Fruit fly (Drosophila melanogaster): ENCODE data around the gene CG12355.

The CG12355 gene

DNA sequence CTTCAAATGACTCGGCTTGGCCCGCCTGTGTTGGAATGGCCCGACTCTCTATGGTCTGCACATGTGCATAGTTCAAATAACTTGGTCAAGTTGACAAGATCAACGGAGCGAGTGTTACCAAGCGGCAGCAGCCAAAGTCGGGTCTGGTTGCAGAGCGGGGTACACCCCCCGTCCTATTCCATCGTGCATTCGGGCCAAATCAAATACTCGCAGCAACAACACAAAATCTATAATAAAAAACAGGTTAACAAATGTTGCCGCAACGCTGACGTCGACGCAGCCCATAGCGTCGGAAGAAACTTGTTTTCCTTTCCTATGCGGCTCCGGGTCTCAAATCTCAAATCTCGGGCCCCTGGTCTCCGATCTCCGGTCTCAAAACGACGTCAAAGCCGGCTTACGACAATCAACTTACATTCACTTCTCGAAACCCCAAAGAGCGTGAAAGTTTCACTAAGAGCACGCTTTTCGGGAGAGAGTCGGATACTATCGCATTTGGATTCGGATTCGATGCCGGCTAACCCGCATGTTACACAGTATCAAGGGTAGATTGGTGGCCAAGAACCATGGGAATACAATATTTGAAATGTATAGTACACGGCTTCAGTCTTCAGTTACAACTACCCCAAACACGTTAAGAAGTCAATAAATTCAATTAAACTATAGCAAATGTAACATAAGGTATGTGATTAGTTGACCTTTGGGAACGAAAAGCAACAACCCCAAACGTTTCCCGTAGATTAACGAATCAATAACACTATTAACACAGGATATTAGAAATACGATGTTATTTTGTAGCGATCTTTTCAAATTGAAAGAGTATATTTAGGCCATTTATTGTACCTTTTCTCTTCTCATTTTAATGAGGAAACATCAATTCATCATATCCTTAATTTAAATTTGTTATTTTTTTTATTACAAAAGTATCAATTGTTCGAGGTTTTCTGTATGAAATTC lies 39.2 kb upstream of the CG12355 start (continued):
- TF ChIP-seq z (GFP tag; IDR thresholded peaks at IDR 0.05) (no peak), MBD-R2 (GFP tag; IDR thresholded peaks at IDR 0.05) (no peak), CG18262 (tag; optimal IDR thresholded peaks at IDR 0.05) (peak; percentile 85), sisA (GFP tag; IDR thresholded peaks at IDR 0.05) (peak; percentile 61), Camta (GFP tag; optimal IDR thresholded peaks at IDR 0.05) (peak; percentile 51), CG6175 (GFP tag; IDR thresholded peaks at IDR 0.05) (0 out of 3 replicates have a peak, but pooled peaks have one; percentile 14), cas (GFP tag; IDR thresholded peaks at IDR 0.05) (no peak), CG6254 (GFP tag; optimal IDR thresholded peaks at IDR 0.05) (no peak), CG12104 (GFP tag; optimal IDR thresholded peaks at IDR 0.05) (peak; percentile 30), Pdp1 (GFP tag; optimal IDR thresholded peaks at IDR 0.05) (peak; percentile 5 to 71), onecut (GFP tag; IDR thresholded peaks at IDR 0.05) (no peak), CG34376 (GFP tag; optimal IDR thresholded peaks at IDR 0.05) (no peak), repo (GFP tag; optimal IDR thresholded peaks at IDR 0.05) (no peak), CG9932 (GFP tag; IDR thresholded peaks at IDR 0.05) (peak; percentile 66), CG17912 (GFP tag; optimal IDR thresholded peaks at IDR 0.05) (no peak), CG14710 (tag; optimal IDR thresholded peaks at IDR 0.05) (peak; percentile 65), HLH54F (GFP tag; optimal IDR thresholded peaks at IDR 0.05) (peak; percentile 68), inv (GFP tag; IDR thresholded peaks at IDR 0.05; ENCODE audit: partially characterized antibody) (no peak), shn (GFP tag; optimal IDR thresholded peaks at IDR 0.05) (peak; percentile 48), CG18764 (GFP tag; optimal IDR thresholded peaks at IDR 0.05) (no peak), E2f2 (GFP tag; IDR thresholded peaks at IDR 0.05) (no peak), CG4854 (GFP tag; optimal IDR thresholded peaks at IDR 0.05) (no peak), CG14860 (GFP tag; IDR thresholded peaks at IDR 0.05; ENCODE audit: partially characterized antibody) (no peak), CG13287 (GFP tag; IDR thresholded peaks at IDR 0.05; ENCODE audit: partially characterized antibody) (no peak), croc (GFP tag; conservative IDR thresholded peaks at IDR 0.05) (no peak), CG2199 (GFP tag; IDR thresholded peaks at IDR 0.05) (peak; percentile 10; the same call in 1 of the 3 replicates), CG43689 (GFP tag; IDR thresholded peaks at IDR 0.05) (no peak), sens (GFP tag) (peak; percentile 94), Lhr (GFP tag; optimal IDR thresholded peaks at IDR 0.05) (peak; percentile 26), emc (GFP tag; optimal IDR thresholded peaks at IDR 0.05) (no peak), Stat92E (GFP tag; optimal IDR thresholded peaks at IDR 0.05) (no peak), bowl (GFP tag; IDR thresholded peaks at IDR 0.05) (no peak), ac (GFP tag; optimal IDR thresholded peaks at IDR 0.05) (no peak), gt (GFP tag; IDR thresholded peaks at IDR 0.05) (no peak), CG16813 (GFP tag; IDR thresholded peaks at IDR 0.05; ENCODE audit: partially characterized antibody) (no peak), CG1602 (GFP tag; optimal IDR thresholded peaks at IDR 0.05) (peak; percentile 72), CG3163 (GFP tag; optimal IDR thresholded peaks at IDR 0.05) (peak; percentile 93), CG10565 (GFP tag; optimal IDR thresholded peaks at IDR 0.05) (no peak), Hey (tag; optimal IDR thresholded peaks at IDR 0.05) (no peak), dati (GFP tag; IDR thresholded peaks at IDR 0.05) (no peak), dpn (GFP tag; optimal IDR thresholded peaks at IDR 0.05) (peak; percentile 59 to 66), abd-A (tag; optimal IDR thresholded peaks at IDR 0.05) (peak; percentile 28), crc (GFP tag; optimal IDR thresholded peaks at IDR 0.05) (no peak), gce (GFP tag; IDR thresholded peaks at IDR 0.05) (no peak), CG12744 (GFP tag; optimal IDR thresholded peaks at IDR 0.05) (no peak), CG12219 (GFP tag; optimal IDR thresholded peaks at IDR 0.05) (peak; percentile 13), CG17359 (tag; optimal IDR thresholded peaks at IDR 0.05) (peak; percentile 46), ranshi (GFP tag; IDR thresholded peaks at IDR 0.05) (no peak; the same call in 1 of the 2 replicates), mam (GFP tag; optimal IDR thresholded peaks at IDR 0.05) (peak; percentile 62)
